Fruit fly (Drosophila melanogaster) whole organism, embryonic: ENCODE data around the gene CG5355.

ENCODE experiments used
- Abd-B ChIP-seq: fragments of 200-800 bp; sonication (Bioruptor generic); optimal IDR thresholded peaks from 2 replicates; lab custom pipeline; 2018; ENCODE audit warnings: missing biosample characterization, mild to moderate bottlenecking, missing genetic modification characterization, moderate library complexity
- Blimp-1 ChIP-seq: fragments of 200-800 bp; sonication (Bioruptor generic); optimal IDR thresholded peaks from 3 replicates; lab custom pipeline; 2018; ENCODE audit warnings: missing biosample characterization, missing genetic modification characterization, mild to moderate bottlenecking, moderate library complexity, missing genetic modification reagents
- CG10431 ChIP-seq: fragments of 200-800 bp; sonication (Bioruptor generic); optimal IDR thresholded peaks from 3 replicates; lab custom pipeline; 2018; ENCODE audit warnings: missing biosample characterization, mild to moderate bottlenecking, missing genetic modification characterization
- CG17912 ChIP-seq: fragments of 200-800 bp; sonication (Bioruptor generic); optimal IDR thresholded peaks from 2 replicates; lab custom pipeline; 2018; ENCODE audit warnings: missing biosample characterization, mild to moderate bottlenecking, missing genetic modification characterization
- CG18599 ChIP-seq: fragments of 200-800 bp; sonication (Bioruptor generic); optimal IDR thresholded peaks from 3 replicates; lab custom pipeline; 2017; ENCODE audit warnings: missing biosample characterization, missing genetic modification characterization, mild to moderate bottlenecking, moderate library complexity, missing genetic modification reagents
- CG2129 ChIP-seq: fragments of 200-800 bp; sonication (Bioruptor generic); IDR thresholded peaks from 2 replicates; pipeline ENCODE4 v1.3.6; 2022; ENCODE audit warnings: missing biosample characterization, missing genetic modification characterization; ENCODE audit not compliant: partially characterized antibody
- CG31224 ChIP-seq: fragments of 200-800 bp; sonication (Bioruptor generic); IDR thresholded peaks from 2 replicates; pipeline ENCODE4 v1.3.6; 2022; ENCODE audit warnings: missing biosample characterization, missing genetic modification characterization
- CG34376 ChIP-seq: fragments of 200-800 bp; sonication (Bioruptor generic); optimal IDR thresholded peaks from 2 replicates; lab custom pipeline; 2018; ENCODE audit warnings: missing biosample characterization, mild to moderate bottlenecking, missing genetic modification characterization
- CG3847 ChIP-seq: fragments of 200-800 bp; sonication (Bioruptor generic); IDR thresholded peaks from 2 replicates; pipeline ENCODE4 v1.3.6; 2022; ENCODE audit warnings: missing biosample characterization, missing genetic modification characterization
- CG3995 ChIP-seq: fragments of 200-800 bp; sonication (Bioruptor generic); optimal IDR thresholded peaks from 3 replicates; lab custom pipeline; 2016; ENCODE audit warnings: missing biosample characterization, missing genetic modification characterization
- CG6813 ChIP-seq: fragments of 200-800 bp; sonication (Bioruptor generic); optimal IDR thresholded peaks from 2 replicates; lab custom pipeline; 2017; ENCODE audit warnings: missing biosample characterization, missing genetic modification characterization, mild to moderate bottlenecking, moderate library complexity, missing genetic modification reagents
- CG8765 ChIP-seq: fragments of 200-800 bp; sonication (Bioruptor generic); IDR thresholded peaks from 2 replicates; pipeline ENCODE4 v1.3.6; 2022; ENCODE audit warnings: missing biosample characterization, missing genetic modification characterization
- CG9609 ChIP-seq: fragments of 200-800 bp; sonication (Bioruptor generic); optimal IDR thresholded peaks from 3 replicates; lab custom pipeline; 2016; ENCODE audit warnings: missing biosample characterization, missing genetic modification characterization
- CG9797 ChIP-seq: fragments of 200-800 bp; sonication (Bioruptor generic); optimal IDR thresholded peaks from 3 replicates; lab custom pipeline; 2018; ENCODE audit warnings: missing biosample characterization, mild to moderate bottlenecking, missing genetic modification characterization
- Doc2 ChIP-seq: fragments of 200-800 bp; sonication (Bioruptor generic); IDR thresholded peaks from 2 replicates; pipeline ENCODE4 v1.3.6; 2022; ENCODE audit warnings: missing biosample characterization, missing genetic modification characterization
- Gsc ChIP-seq: fragments of 200-800 bp; sonication (Bioruptor generic); IDR thresholded peaks from 2 replicates; pipeline ENCODE4 v1.3.6; 2022; ENCODE audit warnings: missing biosample characterization, missing genetic modification characterization
- H2.0 ChIP-seq: fragments of 200-800 bp; sonication (Bioruptor generic); IDR thresholded peaks from 2 replicates; pipeline ENCODE4 v1.3.6; 2022; ENCODE audit warnings: missing biosample characterization, missing genetic modification characterization
- HLH3B ChIP-seq: fragments of 200-800 bp; sonication (Bioruptor generic); IDR thresholded peaks from 2 replicates; pipeline ENCODE4 v1.3.6; 2022; ENCODE audit warnings: missing biosample characterization, missing genetic modification characterization
- Meics ChIP-seq: fragments of 200-800 bp; sonication (Bioruptor generic); optimal IDR thresholded peaks from 2 replicates; lab custom pipeline; 2017; ENCODE audit warnings: missing biosample characterization, mild to moderate bottlenecking, missing genetic modification characterization
- Mrtf ChIP-seq: fragments of 200-800 bp; sonication (Bioruptor generic); IDR thresholded peaks from 3 replicates; pipeline ENCODE4 v1.3.6; 2022; ENCODE audit warnings: missing biosample characterization, missing genetic modification characterization
- Sox100B ChIP-seq: fragments of 200-800 bp; sonication (Bioruptor generic); optimal IDR thresholded peaks from 3 replicates; lab custom pipeline; 2018; ENCODE audit warnings: missing biosample characterization, mild to moderate bottlenecking, missing genetic modification characterization
- ato ChIP-seq: fragments of 200-800 bp; sonication (Bioruptor generic); IDR thresholded peaks from 2 replicates; pipeline ENCODE4 v1.3.6; 2022; ENCODE audit warnings: missing biosample characterization, missing genetic modification characterization; ENCODE audit not compliant: partially characterized antibody
- bowl ChIP-seq: fragments of 200-800 bp; sonication (Bioruptor generic); IDR thresholded peaks from 2 replicates; pipeline ENCODE4 v1.3.6; 2022; ENCODE audit warnings: missing biosample characterization, missing genetic modification characterization
- bsh ChIP-seq, 2 experiments: fragments of 200-800 bp; sonication (Bioruptor generic); optimal IDR thresholded peaks; 2 replicates each; lab custom pipeline; 2017 to 2018; ENCODE audit warnings: mild to moderate bottlenecking in 2 of 2, missing biosample characterization in 2 of 2, missing genetic modification characterization in 2 of 2, moderate library complexity in 1 of 2
- chinmo ChIP-seq: fragments of 200-800 bp; sonication (Bioruptor generic); IDR thresholded peaks from 4 replicates; pipeline ENCODE4 v1.3.6; 2022; ENCODE audit warnings: missing biosample characterization, missing genetic modification characterization; ENCODE audit not compliant: partially characterized antibody
- ci ChIP-seq: fragments of 200-800 bp; sonication (Bioruptor generic); IDR thresholded peaks from 3 replicates; pipeline ENCODE4 v1.3.6; 2022; ENCODE audit warnings: missing biosample characterization, missing genetic modification characterization
- cwo ChIP-seq: fragments of 200-800 bp; sonication (Bioruptor generic); optimal IDR thresholded peaks from 3 replicates; lab custom pipeline; 2017; ENCODE audit warnings: missing biosample characterization, missing genetic modification characterization, mild to moderate bottlenecking, moderate library complexity, missing genetic modification reagents
- da ChIP-seq: fragments of 200-800 bp; sonication (Bioruptor generic); optimal IDR thresholded peaks from 2 replicates; lab custom pipeline; 2016; ENCODE audit warnings: missing biosample characterization, missing genetic modification characterization
- dati ChIP-seq: fragments of 200-800 bp; sonication (Bioruptor generic); IDR thresholded peaks from 2 replicates; pipeline ENCODE4 v1.3.6; 2022; ENCODE audit warnings: missing biosample characterization, missing genetic modification characterization
- ewg ChIP-seq: fragments of 200-800 bp; sonication (Bioruptor generic); optimal IDR thresholded peaks from 3 replicates; lab custom pipeline; 2017; ENCODE audit warnings: mild to moderate bottlenecking, missing biosample characterization, missing genetic modification reagents, missing genetic modification characterization
- fd64A ChIP-seq: fragments of 200-800 bp; sonication (Bioruptor generic); optimal IDR thresholded peaks from 3 replicates; lab custom pipeline; 2018; ENCODE audit warnings: missing biosample characterization, mild to moderate bottlenecking, missing genetic modification characterization
- fru ChIP-seq: fragments of >200 bp; optimal IDR thresholded peaks from 2 replicates; lab custom pipeline; 2017
- gem ChIP-seq: fragments of 200-800 bp; sonication (Bioruptor generic); optimal IDR thresholded peaks from 2 replicates; lab custom pipeline; 2019; ENCODE audit warnings: missing biosample characterization, mild to moderate bottlenecking, missing genetic modification characterization, moderate library complexity
- gfzf ChIP-seq: fragments of 200-800 bp; sonication (Bioruptor generic); optimal IDR thresholded peaks from 2 replicates; lab custom pipeline; 2016; ENCODE audit warnings: missing biosample characterization, mild to moderate bottlenecking, missing genetic modification characterization, moderate library complexity
- hbn ChIP-seq: fragments of 200-800 bp; sonication (Bioruptor generic); IDR thresholded peaks from 2 replicates; pipeline ENCODE4 v1.3.6; 2022; ENCODE audit warnings: missing biosample characterization, missing genetic modification characterization; ENCODE audit not compliant: partially characterized antibody
- insv ChIP-seq, 2 experiments: fragments of 200-800 bp; sonication (Bioruptor generic); optimal IDR thresholded peaks; 3 replicates each; lab custom pipeline; 2016 to 2018; ENCODE audit warnings: missing biosample characterization in 2 of 2, missing genetic modification characterization in 2 of 2
- inv ChIP-seq: fragments of 200-800 bp; sonication (Bioruptor generic); IDR thresholded peaks from 2 replicates; pipeline ENCODE4 v1.3.6; 2022; ENCODE audit warnings: missing biosample characterization, missing genetic modification characterization; ENCODE audit not compliant: partially characterized antibody
- jigr1 ChIP-seq: fragments of 200-800 bp; sonication (Bioruptor generic); IDR thresholded peaks from 3 replicates; pipeline ENCODE4 v1.3.6; 2022; ENCODE audit warnings: missing biosample characterization, missing genetic modification characterization
- jumu ChIP-seq: fragments of 200-800 bp; sonication (Bioruptor generic); optimal IDR thresholded peaks from 3 replicates; lab custom pipeline; 2016; ENCODE audit warnings: missing biosample characterization, missing genetic modification characterization
- knrl ChIP-seq: fragments of 200-800 bp; sonication (Bioruptor generic); IDR thresholded peaks from 3 replicates; pipeline ENCODE4 v1.3.6; 2022; ENCODE audit warnings: missing biosample characterization, missing genetic modification characterization; ENCODE audit not compliant: partially characterized antibody
- lola ChIP-seq, 3 experiments: fragments of >200 bp in 2 of 3; fragments of 200-800 bp in 1 of 3; sonication (Bioruptor generic) in 1 of 3; optimal IDR thresholded peaks; 2 replicates each; lab custom pipeline; 2017 to 2019; ENCODE audit warnings: missing biosample characterization in 3 of 3, missing genetic modification characterization in 3 of 3, mild to moderate bottlenecking in 1 of 3, moderate library complexity in 1 of 3
- lov ChIP-seq, 2 experiments: fragments of 200-800 bp in 1 of 2; fragments of >200 bp in 1 of 2; sonication (Bioruptor generic) in 1 of 2; IDR thresholded peaks in 1 of 2; optimal IDR thresholded peaks in 1 of 2; 2 replicates in 1 of 2; 3 replicates in 1 of 2; pipeline versions ENCODE4 v1.3.6 to Lab custom; 2017 to 2022; ENCODE audit warnings: missing biosample characterization in 1 of 2, missing genetic modification characterization in 1 of 2
- nau ChIP-seq: fragments of 200-800 bp; sonication (Bioruptor generic); optimal IDR thresholded peaks from 3 replicates; lab custom pipeline; 2017; ENCODE audit warnings: missing biosample characterization, mild to moderate bottlenecking, missing genetic modification characterization, missing genetic modification reagents
- odd ChIP-seq: fragments of 200-800 bp; sonication (Bioruptor generic); optimal IDR thresholded peaks from 2 replicates; lab custom pipeline; 2017; ENCODE audit warnings: missing biosample characterization, mild to moderate bottlenecking, missing genetic modification characterization
- onecut ChIP-seq: fragments of 200-800 bp; sonication (Bioruptor generic); IDR thresholded peaks from 2 replicates; pipeline ENCODE4 v1.3.6; 2022; ENCODE audit warnings: missing biosample characterization, missing genetic modification characterization
- pfk ChIP-seq: fragments of 200-800 bp; sonication (Bioruptor generic); optimal IDR thresholded peaks from 2 replicates; lab custom pipeline; 2018; ENCODE audit warnings: missing biosample characterization, mild to moderate bottlenecking, missing genetic modification characterization, moderate library complexity
- pho ChIP-seq: fragments of 200-800 bp; sonication (Bioruptor generic); optimal IDR thresholded peaks from 2 replicates; lab custom pipeline; 2016; ENCODE audit warnings: missing biosample characterization, missing genetic modification characterization
- tna ChIP-seq: fragments of 200-800 bp; sonication (Bioruptor generic); IDR thresholded peaks from 2 replicates; pipeline ENCODE4 v1.3.6; 2022; ENCODE audit warnings: missing biosample characterization, missing genetic modification characterization; ENCODE audit not compliant: partially characterized antibody
- unc-4 ChIP-seq: fragments of 200-800 bp; sonication (Bioruptor generic); IDR thresholded peaks from 2 replicates; pipeline ENCODE4 v1.3.6; 2022; ENCODE audit warnings: missing biosample characterization, missing genetic modification characterization; ENCODE audit not compliant: partially characterized antibody

The CG5355 gene

dm6 chr2L:10437317-10437716, 24.1 kb upstream of the CG5355 start, which contains the start of gene STUB1 (continued):
- TF ChIP-seq Doc2: no peak
- TF ChIP-seq jumu (GFP tag; lab: Kevin White, UChicago): no peak
- TF ChIP-seq CG31224 (GFP tag; lab: Robert Waterston, UW): no peak
- no peak for TF ChIP-seq bsh (GFP tag; optimal IDR thresholded peaks at IDR 0.05; lab: Kevin White, UChicago)
- TF ChIP-seq odd (GFP tag; lab: Kevin White, UChicago): no peak
- peak; percentile 48 for TF ChIP-seq CG2129 (GFP tag; lab: Robert Waterston, UW)
- no peak for TF ChIP-seq CG17912 (GFP tag; lab: Kevin White, UChicago)
- TF ChIP-seq da: no peak
- peak; percentile 3 for TF ChIP-seq gfzf (GFP tag; lab: Kevin White, UChicago)
- TF ChIP-seq Gsc: no peak
- peak; percentile 50 for TF ChIP-seq pfk
- TF ChIP-seq lola (GFP tag; optimal IDR thresholded peaks at IDR 0.05; lab: Kevin White, UChicago): no peak
- peak; percentile 99 for TF ChIP-seq chinmo
- peak; percentile 97 for TF ChIP-seq knrl
- no peak for TF ChIP-seq Mrtf (GFP tag; lab: Robert Waterston, UW)
- peak; percentile 97 for TF ChIP-seq tna (GFP tag; lab: Robert Waterston, UW)
- no peak for TF ChIP-seq fru
- TF ChIP-seq Meics: no peak
- TF ChIP-seq cwo (GFP tag; lab: Kevin White, UChicago): no peak
- TF ChIP-seq Sox100B (GFP tag; lab: Kevin White, UChicago): no peak
- no peak for TF ChIP-seq lov (optimal IDR thresholded peaks at IDR 0.05; lab: Kevin White, UChicago)
- no peak for TF ChIP-seq lov (GFP tag; IDR thresholded peaks at IDR 0.05; lab: Robert Waterston, UW)
- TF ChIP-seq CG3995 (GFP tag; lab: Kevin White, UChicago): peak; percentile 59
- TF ChIP-seq CG3847: peak; percentile 57
- TF ChIP-seq nau (GFP tag; lab: Kevin White, UChicago): no peak
- no peak for TF ChIP-seq jigr1
- no peak for TF ChIP-seq bowl (GFP tag; lab: Robert Waterston, UW)
- no peak for TF ChIP-seq CG9609 (GFP tag; lab: Kevin White, UChicago)
- no peak for TF ChIP-seq CG6813 (GFP tag; lab: Kevin White, UChicago)
- no peak for TF ChIP-seq insv (GFP tag; optimal IDR thresholded peaks at IDR 0.05; lab: Kevin White, UChicago)
- no peak for TF ChIP-seq H2.0 (GFP tag; lab: Robert Waterston, UW)
- TF ChIP-seq Abd-B (GFP tag; lab: Kevin White, UChicago): no peak
- TF ChIP-seq onecut (GFP tag; lab: Robert Waterston, UW): peak; percentile 51
- peak; percentile 7 for TF ChIP-seq CG34376 (GFP tag; lab: Kevin White, UChicago)
- no peak for TF ChIP-seq CG8765 (GFP tag; lab: Robert Waterston, UW)
- peak; percentile 93 for TF ChIP-seq ato (GFP tag; lab: Robert Waterston, UW)
- TF ChIP-seq inv: peak; percentile 99
- TF ChIP-seq fd64A: no peak
- no peak for TF ChIP-seq CG9797 (GFP tag; lab: Kevin White, UChicago)
- peak; percentile 2 for TF ChIP-seq ewg
- TF ChIP-seq HLH3B: no peak
- no peak for TF ChIP-seq CG18599 (GFP tag; lab: Kevin White, UChicago)
- TF ChIP-seq ci: no peak; the same call in 2 of the 3 replicates
- TF ChIP-seq unc-4: peak; percentile 96
- no peak for TF ChIP-seq pho (GFP tag; lab: Kevin White, UChicago)
- no peak for TF ChIP-seq Blimp-1 (GFP tag; lab: Kevin White, UChicago)
- peak; percentile 97 for TF ChIP-seq hbn (GFP tag; lab: Robert Waterston, UW)
- TF ChIP-seq dati (GFP tag; lab: Robert Waterston, UW): no peak
- no peak for TF ChIP-seq gem (tag; lab: Kevin White, UChicago)
- TF ChIP-seq CG10431 (GFP tag; lab: Kevin White, UChicago): no peak
